Fruit fly (Drosophila melanogaster): ENCODE data around the gene CG4301.
A peak's percentile ranks its signal among the peaks of the same experiment; 100 is the strongest.

The CG4301 gene

DNA sequence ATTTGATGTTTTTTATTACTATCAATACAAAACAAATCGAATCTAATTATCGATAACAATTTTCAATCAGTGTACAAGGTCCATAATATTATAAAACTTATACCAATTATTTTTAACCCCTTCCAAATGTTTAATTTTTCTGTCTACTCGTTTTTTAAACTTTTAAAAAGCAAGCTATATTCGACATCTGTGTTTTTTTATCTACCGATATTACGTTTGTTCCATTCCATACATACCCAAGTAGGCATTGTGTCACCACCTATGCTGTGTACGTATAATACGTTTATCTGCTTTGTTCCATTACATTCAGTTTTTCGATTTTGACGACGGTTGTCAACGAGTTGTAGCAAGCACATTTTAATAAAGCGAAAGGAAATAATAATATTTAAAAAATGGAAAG lies 44.0 kb upstream of the CG4301 start, which contains the start of gene nonA:
Gene nonA (plus strand): TSS at position 264 of the 400 bp plus-strand sequence.
- no peak for TF ChIP-seq CG9705 (GFP tag; optimal IDR thresholded peaks at IDR 0.05)
- no peak for TF ChIP-seq Dfd (GFP tag; optimal IDR thresholded peaks at IDR 0.05)
- no peak for TF ChIP-seq sage (GFP tag; optimal IDR thresholded peaks at IDR 0.05)
- no peak for TF ChIP-seq psq (GFP tag; optimal IDR thresholded peaks at IDR 0.05)
- TF ChIP-seq Rel (GFP tag; optimal IDR thresholded peaks at IDR 0.05), result no peak
- no peak for TF ChIP-seq Rel (tag; optimal IDR thresholded peaks at IDR 0.05)
- TF ChIP-seq dsf (GFP tag; optimal IDR thresholded peaks at IDR 0.05; ENCODE audit: borderline replicate concordance), result no peak
- no peak for TF ChIP-seq Myc (optimal IDR thresholded peaks at IDR 0.05)
- TF ChIP-seq woc (GFP tag; optimal IDR thresholded peaks at IDR 0.05), result peak; percentile 54
- no peak for TF ChIP-seq ey (GFP tag; optimal IDR thresholded peaks at IDR 0.05)
- TF ChIP-seq rgr (GFP tag; optimal IDR thresholded peaks at IDR 0.05), result no peak
- no peak for TF ChIP-seq sv (GFP tag; optimal IDR thresholded peaks at IDR 0.05)
- no peak for TF ChIP-seq Dif (GFP tag; optimal IDR thresholded peaks at IDR 0.05; ENCODE audit: partially characterized antibody)
- TF ChIP-seq GATAd (GFP tag; optimal IDR thresholded peaks at IDR 0.05), result no peak
- TF ChIP-seq usp (GFP tag; optimal IDR thresholded peaks at IDR 0.05), result no peak
- TF ChIP-seq tai (GFP tag; optimal IDR thresholded peaks at IDR 0.05), result no peak
- no peak for TF ChIP-seq Sp1 (GFP tag; optimal IDR thresholded peaks at IDR 0.05)
- TF ChIP-seq HLH106 (tag; optimal IDR thresholded peaks at IDR 0.05), result no peak
- peak; percentile 38 for TF ChIP-seq fru (GFP tag; optimal IDR thresholded peaks at IDR 0.05)
- TF ChIP-seq Hr83 (GFP tag; optimal IDR thresholded peaks at IDR 0.05; ENCODE audit: poor library complexity, severe bottlenecking), result no peak
- TF ChIP-seq Abd-B (GFP tag; optimal IDR thresholded peaks at IDR 0.05), result no peak
- no peak for TF ChIP-seq br (GFP tag; optimal IDR thresholded peaks at IDR 0.05)
- no peak for TF ChIP-seq CrebA (GFP tag; optimal IDR thresholded peaks at IDR 0.05; ENCODE audit: borderline replicate concordance)
- no peak for TF ChIP-seq brk (GFP tag; optimal IDR thresholded peaks at IDR 0.05)
- no peak for TF ChIP-seq Hr78 (GFP tag; optimal IDR thresholded peaks at IDR 0.05)
- peak; percentile 20 for TF ChIP-seq Hnf4 (GFP tag; optimal IDR thresholded peaks at IDR 0.05)
- peak; percentile 5 for TF ChIP-seq N (GFP tag; optimal IDR thresholded peaks at IDR 0.05)

DNA sequence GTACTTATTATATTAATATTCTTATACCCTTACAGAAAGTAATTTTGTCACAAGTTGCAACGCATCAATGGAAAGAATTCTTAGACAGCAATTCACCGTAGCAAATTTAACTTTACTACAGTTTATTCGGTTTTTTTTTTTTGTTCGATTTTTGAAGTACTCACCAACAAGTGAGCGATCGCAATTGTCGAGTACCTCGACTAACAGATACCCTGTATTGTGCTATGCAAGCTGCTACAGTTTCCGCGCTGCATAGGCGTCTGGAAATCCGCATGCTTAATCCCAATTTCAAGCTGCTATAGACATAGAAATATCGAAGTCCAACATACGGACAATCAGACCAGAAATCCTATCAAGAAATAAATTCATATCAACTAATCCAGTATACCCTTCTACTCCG lies 36.7 kb upstream of the CG4301 start:
- TF ChIP-seq pan (optimal IDR thresholded peaks at IDR 0.05) (no peak), dl (GFP tag; optimal IDR thresholded peaks at IDR 0.05; ENCODE audit: insufficient read depth in 1 of 2, partially characterized antibody in 2 of 2) (no peak), Myc (optimal IDR thresholded peaks at IDR 0.05) (no peak), Mio (GFP tag; optimal IDR thresholded peaks at IDR 0.05) (no peak), GATAd (GFP tag; optimal IDR thresholded peaks at IDR 0.05) (no peak)

DNA sequence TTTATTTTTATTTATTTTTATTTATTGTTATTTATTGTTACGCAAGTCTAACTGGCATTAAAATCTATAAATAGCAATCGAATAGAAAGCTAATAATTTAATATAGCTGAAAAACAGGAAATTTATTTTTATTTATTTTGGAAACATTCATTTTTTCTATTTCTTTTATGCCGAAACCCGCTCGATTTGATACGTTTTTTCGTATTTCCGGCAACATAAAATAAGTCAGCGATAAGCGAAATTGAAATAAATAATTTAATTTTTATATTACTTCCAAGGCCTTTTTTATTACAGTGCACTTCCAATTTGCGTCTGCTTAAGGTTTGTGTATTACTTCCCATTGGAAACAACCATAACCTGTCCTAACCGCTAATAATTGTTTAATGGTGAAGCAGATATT lies 33.4 kb upstream of the CG4301 start:
- no peak for TF ChIP-seq jim (GFP tag; optimal IDR thresholded peaks at IDR 0.05)
- peak; percentile 13 for TF ChIP-seq fru (GFP tag; optimal IDR thresholded peaks at IDR 0.05)
- TF ChIP-seq Myc (optimal IDR thresholded peaks at IDR 0.05), result no peak
- TF ChIP-seq sage (GFP tag; optimal IDR thresholded peaks at IDR 0.05), result peak; percentile 19
- TF ChIP-seq OdsH (GFP tag; optimal IDR thresholded peaks at IDR 0.05), result peak; percentile 23
- TF ChIP-seq Dif (GFP tag; optimal IDR thresholded peaks at IDR 0.05; ENCODE audit: partially characterized antibody), result no peak
- no peak for TF ChIP-seq foxo (GFP tag; optimal IDR thresholded peaks at IDR 0.05)

DNA sequence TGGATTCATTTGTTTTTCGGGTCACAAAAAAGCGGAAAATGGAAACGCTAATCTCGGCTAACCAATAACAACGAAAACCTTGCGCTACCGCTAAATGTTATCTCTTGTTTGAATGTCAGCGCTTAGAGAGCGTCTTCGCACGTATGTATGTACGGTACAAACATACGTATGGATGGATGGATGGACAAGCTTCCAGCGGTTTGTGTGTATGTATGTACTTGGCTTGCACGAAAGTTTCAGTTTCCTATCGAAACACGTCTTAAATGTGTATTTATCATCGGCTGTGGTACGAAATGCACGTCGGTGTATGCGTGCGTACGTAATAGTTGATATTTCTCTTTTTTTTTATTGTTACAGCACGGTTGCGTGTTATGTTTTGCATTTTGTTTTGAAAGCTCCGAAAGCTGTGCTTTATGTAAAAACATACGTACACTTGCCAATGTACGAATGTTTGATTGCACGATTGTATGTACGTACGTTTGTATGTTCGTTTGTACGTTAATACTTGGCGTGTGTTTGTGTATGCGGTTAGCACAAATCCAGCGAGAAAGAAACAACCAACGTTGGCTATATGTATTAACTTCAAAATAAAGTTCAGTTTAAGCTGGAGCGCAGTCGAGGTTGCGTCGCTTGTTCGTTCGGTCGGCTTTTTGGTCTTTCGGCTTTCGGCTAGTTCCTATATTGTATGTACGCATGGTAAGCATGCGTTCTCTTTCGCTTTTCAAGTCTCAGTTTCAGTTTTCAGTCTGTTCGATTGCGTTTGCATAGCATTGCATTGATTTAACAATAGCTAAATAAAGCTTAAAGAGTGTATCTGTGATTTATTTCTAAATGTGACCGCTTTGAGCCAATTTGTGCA lies 32.6 kb upstream of the CG4301 start, which contains the start of gene Fur2:
Gene Fur2 (plus strand): TSS at position 595 of the 859 bp plus-strand sequence.
- TF ChIP-seq pan (optimal IDR thresholded peaks at IDR 0.05) (no peak), Rel (GFP tag; optimal IDR thresholded peaks at IDR 0.05) (peak; percentile 9), Rel (tag; optimal IDR thresholded peaks at IDR 0.05) (no peak)
